Fruit fly (Drosophila melanogaster): ENCODE data around the gene mgl.

The mgl gene

DNA sequence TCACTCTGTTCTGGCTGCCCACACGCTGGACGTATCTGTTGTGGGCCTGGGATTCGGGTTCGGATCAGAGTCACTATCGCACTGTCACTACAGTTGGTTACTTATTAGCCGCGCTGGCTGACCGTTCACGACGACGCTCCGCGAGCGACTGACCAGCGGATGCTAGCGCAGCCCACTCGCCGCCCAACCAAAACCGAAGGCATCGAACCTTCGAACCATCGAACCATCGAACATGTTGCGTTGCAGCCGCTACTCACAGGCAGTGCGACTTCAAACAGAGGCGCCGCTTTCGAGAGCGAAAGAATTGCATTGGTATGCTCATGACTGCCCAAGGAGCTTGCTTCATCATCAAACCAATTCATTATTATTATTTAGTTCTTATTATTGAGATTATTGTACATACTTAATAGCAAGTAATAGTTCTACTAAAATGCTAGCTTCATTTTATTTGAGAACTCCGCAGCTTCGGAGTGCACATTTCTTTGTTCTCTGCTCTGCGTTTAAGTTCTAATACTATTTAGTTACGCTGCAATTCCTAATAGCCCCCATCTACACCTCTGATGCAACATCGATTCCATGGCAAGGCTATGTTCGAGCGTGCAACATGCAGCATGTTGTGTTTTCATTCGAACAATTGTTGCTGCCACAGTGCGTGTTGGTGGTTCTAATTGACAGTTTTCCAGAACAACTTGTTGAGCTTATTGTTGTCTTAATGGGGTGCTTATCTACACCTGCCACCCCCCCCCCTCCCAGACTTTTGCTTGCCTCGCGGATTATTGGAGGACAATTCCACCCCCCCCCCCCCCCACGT, at the start of gene mgl (continued):
- TF ChIP-seq CG13775 (GFP tag; optimal IDR thresholded peaks at IDR 0.05) = peak; percentile 71
- TF ChIP-seq sug (tag; optimal IDR thresholded peaks at IDR 0.05) = no peak
- peak; percentile 89 for TF ChIP-seq phol (tag; optimal IDR thresholded peaks at IDR 0.05)
- TF ChIP-seq CG7271 (tag; optimal IDR thresholded peaks at IDR 0.05) = peak; percentile 15
- peak; percentile 79 for TF ChIP-seq CG12391 (tag; optimal IDR thresholded peaks at IDR 0.05)
- TF ChIP-seq sc (optimal IDR thresholded peaks at IDR 0.05) = no peak
- peak; percentile 79 for TF ChIP-seq sc (GFP tag; optimal IDR thresholded peaks at IDR 0.05)
- no peak for TF ChIP-seq Hand (GFP tag; optimal IDR thresholded peaks at IDR 0.05)
- TF ChIP-seq Myb (GFP tag; optimal IDR thresholded peaks at IDR 0.05) = no peak
- TF ChIP-seq CG4360 (GFP tag; IDR thresholded peaks at IDR 0.05) = no peak
- TF ChIP-seq CG7372 (GFP tag; IDR thresholded peaks at IDR 0.05) = no peak
- TF ChIP-seq NC2β (GFP tag; optimal IDR thresholded peaks at IDR 0.05) = peak; percentile 35
- TF ChIP-seq CG7987 (GFP tag; optimal IDR thresholded peaks at IDR 0.05) = no peak
- TF ChIP-seq CG6175 (GFP tag; IDR thresholded peaks at IDR 0.05) = no peak
- TF ChIP-seq tll (GFP tag; optimal IDR thresholded peaks at IDR 0.05) = no peak
- TF ChIP-seq Fer3 (tag; optimal IDR thresholded peaks at IDR 0.05) = peak; percentile 28
- peak; percentile 53 for TF ChIP-seq Lhr (GFP tag; optimal IDR thresholded peaks at IDR 0.05)
- TF ChIP-seq MTF-1 (GFP tag; optimal IDR thresholded peaks at IDR 0.05; ENCODE audit: borderline replicate concordance) = no peak
- 0 out of 3 replicates have a peak, but pooled peaks have one; percentile 26 for TF ChIP-seq CG11093 (GFP tag; IDR thresholded peaks at IDR 0.05)
- peak; percentile 57 for TF ChIP-seq abd-A (tag; optimal IDR thresholded peaks at IDR 0.05)
- no peak for TF ChIP-seq tap (tag; optimal IDR thresholded peaks at IDR 0.05)
- no peak for TF ChIP-seq HmgD (GFP tag; optimal IDR thresholded peaks at IDR 0.05)
- no peak for TF ChIP-seq CG1024 (GFP tag; IDR thresholded peaks at IDR 0.05)
- TF ChIP-seq CG6791 (GFP tag; IDR thresholded peaks at IDR 0.05; ENCODE audit: partially characterized antibody) = peak; percentile 67
- peak in 1 of 2 experiments; percentile 64 for TF ChIP-seq Eip74EF (GFP tag; optimal IDR thresholded peaks at IDR 0.05)
- TF ChIP-seq repo (GFP tag; optimal IDR thresholded peaks at IDR 0.05) = peak; percentile 26
- TF ChIP-seq sima (GFP tag; optimal IDR thresholded peaks at IDR 0.05) = no peak
- TF ChIP-seq MBD-R2 (GFP tag; IDR thresholded peaks at IDR 0.05) = no peak
- TF ChIP-seq h (optimal IDR thresholded peaks at IDR 0.05) = no peak
- no peak for TF ChIP-seq Dref (GFP tag; IDR thresholded peaks at IDR 0.05)
- TF ChIP-seq Gug (GFP tag; IDR thresholded peaks at IDR 0.05) = peak; percentile 50
- TF ChIP-seq CG18764 (GFP tag; optimal IDR thresholded peaks at IDR 0.05) = peak; percentile 61
- peak; percentile 84 for TF ChIP-seq Xbp1 (GFP tag; optimal IDR thresholded peaks at IDR 0.05)
- peak; percentile 90 for TF ChIP-seq CG2712 (tag; optimal IDR thresholded peaks at IDR 0.05)
- TF ChIP-seq CG18262 (tag; optimal IDR thresholded peaks at IDR 0.05) = peak; percentile 92
- TF ChIP-seq CG8388 (GFP tag; optimal IDR thresholded peaks at IDR 0.05) = peak; percentile 75
- TF ChIP-seq gsb-n (tag; optimal IDR thresholded peaks at IDR 0.05) = peak; percentile 76
- TF ChIP-seq HLH3B (GFP tag; IDR thresholded peaks at IDR 0.05) = peak; percentile 36
- peak; percentile 53 for TF ChIP-seq CG2116 (GFP tag; optimal IDR thresholded peaks at IDR 0.05)
- peak; percentile 33 for TF ChIP-seq disco-r (GFP tag; optimal IDR thresholded peaks at IDR 0.05)
- peak; percentile 59 for TF ChIP-seq tup (GFP tag; optimal IDR thresholded peaks at IDR 0.05)
- peak; percentile 64 for TF ChIP-seq Atf-2 (GFP tag; optimal IDR thresholded peaks at IDR 0.05)
- peak; percentile 41; the same call in 1 of the 2 replicates for TF ChIP-seq ssp (GFP tag; IDR thresholded peaks at IDR 0.05)
- peak; percentile 92 for TF ChIP-seq CG7556 (GFP tag; optimal IDR thresholded peaks at IDR 0.05)
- TF ChIP-seq pfk (GFP tag; optimal IDR thresholded peaks at IDR 0.05) = no peak
- peak; percentile 59; the same call in 2 of the 3 replicates for TF ChIP-seq croc (GFP tag; conservative IDR thresholded peaks at IDR 0.05)
- TF ChIP-seq pum (GFP tag; optimal IDR thresholded peaks at IDR 0.05) = peak; percentile 72
- peak; percentile 58 for TF ChIP-seq ems (GFP tag; optimal IDR thresholded peaks at IDR 0.05)
- TF ChIP-seq unc-4 (GFP tag; IDR thresholded peaks at IDR 0.05; ENCODE audit: partially characterized antibody) = no peak

All from whole organism, embryonic.